Worm (Caenorhabditis elegans) whole organism, L1 larva: ENCODE measurements around the gene nep-12.

ENCODE experiments used
- aha-1 ChIP-seq: fragments of 150-350 bp; optimal IDR thresholded peaks from 2 replicates; lab custom pipeline; 2014; ENCODE audit warnings: missing biosample characterization, missing genetic modification characterization
- ets-5 ChIP-seq: fragments of 200-800 bp; sonication (Bioruptor generic); IDR thresholded peaks from 2 replicates; pipeline ENCODE4 v1.3.6; 2022; ENCODE audit warnings: missing genetic modification characterization, missing compliant biosample characterization
- fos-1 ChIP-seq: fragments of 150-350 bp; optimal IDR thresholded peaks from 2 replicates; lab custom pipeline; 2014; ENCODE audit warnings: missing biosample characterization, missing genetic modification characterization
- isw-1 ChIP-seq: fragments of 200-800 bp; sonication (Bioruptor generic); IDR thresholded peaks from 2 replicates; pipeline ENCODE4 v1.3.6; 2022; ENCODE audit warnings: missing genetic modification characterization, missing compliant biosample characterization
- nhr-12 ChIP-seq: sonication (generic microtip); optimal IDR thresholded peaks from 2 replicates; lab custom pipeline; 2017; ENCODE audit warnings: missing biosample characterization, missing genetic modification characterization
- nhr-90 ChIP-seq: sonication (generic microtip); optimal IDR thresholded peaks from 2 replicates; lab custom pipeline; 2016; ENCODE audit warnings: mild to moderate bottlenecking, missing genetic modification characterization, missing compliant biosample characterization; ENCODE audit not compliant: poor library complexity
- skn-1 ChIP-seq: fragments of 150-350 bp; optimal IDR thresholded peaks from 2 replicates; lab custom pipeline; 2014; ENCODE audit warnings: missing biosample characterization, missing genetic modification characterization
- snpc-4 ChIP-seq: fragments of 150-350 bp; optimal IDR thresholded peaks from 2 replicates; lab custom pipeline; 2014; ENCODE audit warnings: missing biosample characterization, missing genetic modification characterization
- unc-62 ChIP-seq: fragments of 150-350 bp; optimal IDR thresholded peaks from 2 replicates; lab custom pipeline; 2014; ENCODE audit warnings: missing biosample characterization, missing genetic modification reagents, missing genetic modification characterization
- unc-86 ChIP-seq: sonication (generic microtip); optimal IDR thresholded peaks from 2 replicates; lab custom pipeline; 2016; ENCODE audit warnings: missing genetic modification characterization, missing compliant biosample characterization
- xbp-1 ChIP-seq: sonication (generic microtip); optimal IDR thresholded peaks from 2 replicates; lab custom pipeline; 2016; ENCODE audit warnings: missing genetic modification characterization, missing compliant biosample characterization

- TF ChIP-seq xbp-1 (no peak), snpc-4 (no peak), unc-62 (GFP tag; lab: Kevin White, UChicago) (no peak), skn-1 (tag; lab: Kevin White, UChicago) (no peak), isw-1 (GFP tag; lab: Robert Waterston, UW) (no peak), nhr-12 (tag; lab: Kevin White, UChicago) (no peak), unc-86 (tag; lab: Kevin White, UChicago) (no peak), aha-1 (tag; lab: Kevin White, UChicago) (no peak), ets-5 (GFP tag; lab: Robert Waterston, UW) (no peak), nhr-90 (tag; lab: Kevin White, UChicago) (no peak), fos-1 (tag; lab: Kevin White, UChicago) (no peak)
Observed at ce11 chrII:4779753-4780152, 4.6 kb downstream of the nep-12 start.
